Worm (Caenorhabditis elegans): ENCODE measurements around the gene nhr-135.

DNA sequence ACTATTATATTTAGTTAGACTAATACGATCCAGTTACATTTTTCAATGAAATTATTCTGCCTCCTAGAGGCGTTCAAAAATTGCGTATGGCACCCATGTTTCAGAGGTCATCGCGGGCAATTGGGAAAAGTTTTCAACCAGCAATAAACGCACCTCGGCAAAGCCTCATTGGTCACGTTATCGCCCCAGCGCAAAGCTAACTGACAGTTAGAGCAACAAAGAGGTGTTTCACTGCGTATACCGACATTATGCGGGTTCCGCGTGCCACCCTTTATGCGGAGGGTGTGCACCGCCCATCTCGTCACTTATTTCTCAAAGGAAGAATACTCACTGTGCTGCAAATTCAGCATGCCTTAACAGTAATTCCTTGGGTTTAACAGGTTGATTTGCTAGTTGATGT is 49.1 kb upstream of the nhr-135 start:
- TF ChIP-seq egl-18 (GFP tag; IDR thresholded peaks at IDR 0.05) (no peak), unc-62 (GFP tag; optimal IDR thresholded peaks at IDR 0.05) (no peak), F57A8.1 (GFP tag; optimal IDR thresholded peaks at IDR 0.05) (no peak), attf-6 (GFP tag; IDR thresholded peaks at IDR 0.05) (peak; percentile 82), ceh-40 (GFP tag; IDR thresholded peaks at IDR 0.05) (no peak), hrde-1 (tag; optimal IDR thresholded peaks at IDR 0.05; ENCODE audit: borderline replicate concordance) (peak; percentile 9), lin-35 (GFP tag; optimal IDR thresholded peaks at IDR 0.05) (no peak), ceh-58 (GFP tag; IDR thresholded peaks at IDR 0.05) (no peak), mel-28 (tag; optimal IDR thresholded peaks at IDR 0.05; ENCODE audit: borderline replicate concordance) (no peak)

Data from whole organism, young adult.